Fruit fly (Drosophila melanogaster): Measurements from ENCODE around the gene CG15892.

The CG15892 gene

dm6 chrX:6295129-6295539 lies 991 bp upstream of the CG15892 start, which contains the start of the genes CG15891 and CG3815 (continued):
- TF ChIP-seq ems (GFP tag; optimal IDR thresholded peaks at IDR 0.05) = no peak
- TF ChIP-seq dan (GFP tag; IDR thresholded peaks at IDR 0.05) = no peak
- no peak for TF ChIP-seq yki (optimal IDR thresholded peaks at IDR 0.05)
- TF ChIP-seq nerfin-1 (tag; optimal IDR thresholded peaks at IDR 0.05) = peak; percentile 51
- TF ChIP-seq CG3407 (GFP tag; optimal IDR thresholded peaks at IDR 0.05) = no peak
- no peak for TF ChIP-seq Neu2 (GFP tag; optimal IDR thresholded peaks at IDR 0.05; ENCODE audit: borderline replicate concordance)
- TF ChIP-seq CG7556 (GFP tag; optimal IDR thresholded peaks at IDR 0.05) = peak; percentile 42
- TF ChIP-seq fu2 (GFP tag; optimal IDR thresholded peaks at IDR 0.05) = peak; percentile 49
- peak; percentile 16 for TF ChIP-seq slp2 (GFP tag; optimal IDR thresholded peaks at IDR 0.05)
- TF ChIP-seq CG15011 (GFP tag; optimal IDR thresholded peaks at IDR 0.05) = no peak
- TF ChIP-seq CG10959 (GFP tag; IDR thresholded peaks at IDR 0.05) = no peak
- 0 out of 2 replicates have a peak, but pooled peaks have one; percentile 19 for TF ChIP-seq rib (GFP tag; IDR thresholded peaks at IDR 0.05)
- TF ChIP-seq Sry-β (GFP tag; optimal IDR thresholded peaks at IDR 0.05) = peak; percentile 97
- no peak; the same call in none of the 3 replicates for TF ChIP-seq CG17361 (GFP tag; IDR thresholded peaks at IDR 0.05)
- no peak for TF ChIP-seq sim (GFP tag; IDR thresholded peaks at IDR 0.05)
- TF ChIP-seq CG8359 (GFP tag; optimal IDR thresholded peaks at IDR 0.05; ENCODE audit: borderline replicate concordance) = no peak
- no peak for TF ChIP-seq CG14050 (GFP tag; IDR thresholded peaks at IDR 0.05)
- TF ChIP-seq CG34422 (GFP tag; IDR thresholded peaks at IDR 0.05) = peak; percentile 61; the same call in 2 of the 3 replicates
- peak; percentile 55 for TF ChIP-seq CG8388 (GFP tag; optimal IDR thresholded peaks at IDR 0.05)
- TF ChIP-seq Ets65A (GFP tag) = peak; percentile 94
- no peak for TF ChIP-seq ERR (GFP tag; optimal IDR thresholded peaks at IDR 0.05)
- no peak for TF ChIP-seq CG17612 (GFP tag; IDR thresholded peaks at IDR 0.05)
- peak; percentile 12 for TF ChIP-seq Mad (GFP tag; optimal IDR thresholded peaks at IDR 0.05)
- no peak for TF ChIP-seq CG18599 (GFP tag; optimal IDR thresholded peaks at IDR 0.05)
- no peak for TF ChIP-seq CG15479 (GFP tag; optimal IDR thresholded peaks at IDR 0.05)
- TF ChIP-seq wek (GFP tag; optimal IDR thresholded peaks at IDR 0.05) = peak; percentile 27
- peak; percentile 28; the same call in 1 of the 2 replicates for TF ChIP-seq Adf1 (GFP tag; IDR thresholded peaks at IDR 0.05)
- TF ChIP-seq CG15601 (tag; optimal IDR thresholded peaks at IDR 0.05) = no peak
- no peak for TF ChIP-seq MTF-1 (GFP tag; optimal IDR thresholded peaks at IDR 0.05; ENCODE audit: borderline replicate concordance)
- no peak for TF ChIP-seq CG4707 (GFP tag; optimal IDR thresholded peaks at IDR 0.05)
- no peak for TF ChIP-seq Elba2 (GFP tag; optimal IDR thresholded peaks at IDR 0.05)
- TF ChIP-seq Doc3 (GFP tag; IDR thresholded peaks at IDR 0.05; ENCODE audit: partially characterized antibody) = no peak
- TF ChIP-seq Sry-δ (GFP tag; optimal IDR thresholded peaks at IDR 0.05) = peak; percentile 71
- TF ChIP-seq CG9797 (GFP tag; optimal IDR thresholded peaks at IDR 0.05) = peak; percentile 80
- TF ChIP-seq Stat92E (GFP tag; optimal IDR thresholded peaks at IDR 0.05) = no peak
- no peak for TF ChIP-seq CG4328 (GFP tag; optimal IDR thresholded peaks at IDR 0.05)
- TF ChIP-seq ranshi (GFP tag; IDR thresholded peaks at IDR 0.05) = peak; percentile 36; the same call in 1 of the 2 replicates
- TF ChIP-seq NfI (GFP tag; optimal IDR thresholded peaks at IDR 0.05) = peak; percentile 61
- TF ChIP-seq CG2129 (GFP tag; IDR thresholded peaks at IDR 0.05; ENCODE audit: partially characterized antibody) = no peak
- TF ChIP-seq Dp (GFP tag; optimal IDR thresholded peaks at IDR 0.05) = peak; percentile 18
- TF ChIP-seq CG30020 (tag; optimal IDR thresholded peaks at IDR 0.05) = peak; percentile 66
- TF ChIP-seq CG3995 (GFP tag; optimal IDR thresholded peaks at IDR 0.05) = peak; percentile 49
- no peak for TF ChIP-seq hkb (optimal IDR thresholded peaks at IDR 0.05)
- TF ChIP-seq hkb (GFP tag; IDR thresholded peaks at IDR 0.05) = 0 out of 2 replicates have a peak, but pooled peaks have one; percentile 21
